Worm (Caenorhabditis elegans) whole organism, L4 larva: ENCODE measurements around the gene C27C12.1.

Source experiments
- fkh-10 ChIP-seq: fragments of 150-350 bp; optimal IDR thresholded peaks from 2 replicates; lab custom pipeline; 2014; ENCODE audit warnings: missing biosample characterization, missing genetic modification reagents, missing genetic modification characterization
- lsy-2 ChIP-seq, 2 experiments: fragments of 150-350 bp in 1 of 2; sonication (generic microtip) in 1 of 2; optimal IDR thresholded peaks; 2 replicates each; lab custom pipeline; 2014 to 2017; ENCODE audit warnings: missing biosample characterization in 2 of 2, missing genetic modification characterization in 2 of 2
- pqm-1 ChIP-seq: sonication (generic microtip); optimal IDR thresholded peaks from 2 replicates; lab custom pipeline; 2017; ENCODE audit warnings: missing biosample characterization, missing genetic modification characterization
- snpc-4 ChIP-seq: fragments of 150-350 bp; optimal IDR thresholded peaks from 2 replicates; lab custom pipeline; 2014; ENCODE audit warnings: missing biosample characterization, missing genetic modification characterization
- zip-2 ChIP-seq: fragments of 150-350 bp; optimal IDR thresholded peaks from 2 replicates; lab custom pipeline; 2014; ENCODE audit warnings: missing biosample characterization, missing genetic modification characterization

DNA sequence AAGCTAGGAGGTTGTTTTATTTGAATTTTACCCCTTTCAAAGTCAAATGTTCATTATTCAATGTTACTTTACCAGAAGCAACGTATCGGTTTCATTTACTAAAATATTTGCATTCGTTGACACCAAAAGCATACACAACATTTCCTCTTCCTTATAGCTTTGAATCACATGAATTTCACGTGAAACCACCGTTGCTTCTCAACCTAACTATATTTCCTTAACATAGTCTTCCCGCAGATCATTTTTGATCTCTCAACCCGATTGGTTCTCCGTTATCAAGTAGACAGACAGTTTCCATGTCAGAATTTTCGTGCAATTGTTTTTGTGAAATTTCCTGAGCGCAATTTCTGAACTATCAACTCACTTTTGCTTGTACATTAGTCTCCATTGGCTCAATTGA, 43.7 kb downstream of the C27C12.1 start:
- TF ChIP-seq zip-2 (tag; lab: Kevin White, UChicago) (no peak), snpc-4 (tag; lab: Kevin White, UChicago) (no peak), fkh-10 (GFP tag; lab: Kevin White, UChicago) (no peak), lsy-2 (tag; optimal IDR thresholded peaks at IDR 0.05; lab: Kevin White, UChicago) (no peak), pqm-1 (tag; lab: Kevin White, UChicago) (no peak)
